Worm (Caenorhabditis elegans): ENCODE results near the gene T23G4.127.

DNA sequence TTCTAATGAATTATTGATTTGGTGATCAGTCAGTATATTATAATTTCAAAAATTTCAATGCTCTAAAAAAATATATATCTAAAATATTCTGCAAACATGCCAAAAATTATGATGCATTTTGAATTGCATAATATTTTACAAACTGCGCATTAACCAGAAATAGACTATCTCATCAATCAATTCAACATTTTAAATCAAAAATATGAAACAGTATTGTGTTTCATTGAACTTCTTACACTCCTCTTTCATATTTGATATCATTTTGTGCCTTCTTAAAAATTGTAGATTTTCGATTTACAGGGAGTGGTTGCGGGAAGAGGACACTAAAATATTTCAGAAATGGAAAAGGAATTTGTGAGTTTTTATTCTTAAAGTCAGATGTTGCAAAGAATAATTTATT is 28.1 kb upstream of the T23G4.127 start, which contains the start of gene ent-4:
- TF ChIP-seq ceh-13 (GFP tag; optimal IDR thresholded peaks at IDR 0.05) (no peak), F13C5.2 (tag; optimal IDR thresholded peaks at IDR 0.05) (no peak), ama-1 (optimal IDR thresholded peaks at IDR 0.05) (no peak), flt-1 (GFP tag; IDR thresholded peaks at IDR 0.05) (no peak), sea-1 (GFP tag; conservative IDR thresholded peaks at IDR 0.05) (no peak), hmbx-1 (tag; optimal IDR thresholded peaks at IDR 0.05) (no peak), hmg-4 (GFP tag; optimal IDR thresholded peaks at IDR 0.05) (no peak), pes-1 (GFP tag; IDR thresholded peaks at IDR 0.05) (no peak), ceh-36 (tag; optimal IDR thresholded peaks at IDR 0.05) (no peak), ets-7 (tag; optimal IDR thresholded peaks at IDR 0.05) (no peak), tbx-37 (GFP tag; conservative IDR thresholded peaks at IDR 0.05) (no peak), aly-1 (tag; optimal IDR thresholded peaks at IDR 0.05) (no peak), hnd-1 (tag; optimal IDR thresholded peaks at IDR 0.05) (no peak)

Measured in whole organism, early embryonic.